Worm (Caenorhabditis elegans) whole organism, young adult: ENCODE measurements around the gene F10G7.10.
A peak's percentile ranks its signal among the peaks of the same experiment; 100 is the strongest.

Experiments used
- B0336.3 ChIP-seq: fragments of 200-800 bp; sonication (Bioruptor generic); IDR thresholded peaks from 2 replicates; pipeline ENCODE4 v1.3.6; 2022; ENCODE audit warnings: missing genetic modification characterization, missing compliant biosample characterization
- D2030.7 ChIP-seq: fragments of 200-800 bp; sonication (Bioruptor generic); IDR thresholded peaks from 2 replicates; pipeline ENCODE4 v1.3.6; 2022; ENCODE audit warnings: missing genetic modification reagents, missing genetic modification characterization, missing compliant biosample characterization
- F33H1.4 ChIP-seq: fragments of 200-800 bp; sonication (Bioruptor generic); IDR thresholded peaks from 2 replicates; pipeline ENCODE4 v1.3.6; 2022; ENCODE audit warnings: missing genetic modification reagents, missing genetic modification characterization, missing compliant biosample characterization
- F52B5.7 ChIP-seq: sonication (generic microtip); optimal IDR thresholded peaks from 2 replicates; lab custom pipeline; 2016; ENCODE audit warnings: mild to moderate bottlenecking, missing genetic modification characterization, missing compliant biosample characterization
- F55B11.4 ChIP-seq: sonication (generic microtip); optimal IDR thresholded peaks from 2 replicates; lab custom pipeline; 2016; ENCODE audit warnings: missing compliant biosample characterization, missing genetic modification characterization, borderline replicate concordance; ENCODE audit not compliant: insufficient read depth
- F57C9.4 ChIP-seq: sonication (generic microtip); optimal IDR thresholded peaks from 2 replicates; lab custom pipeline; 2017; ENCODE audit warnings: mild to moderate bottlenecking, missing genetic modification characterization, missing compliant biosample characterization
- K11D2.4 ChIP-seq: fragments of 200-800 bp; sonication (Bioruptor generic); IDR thresholded peaks from 2 replicates; pipeline ENCODE4 v1.3.6; 2022; ENCODE audit warnings: missing genetic modification reagents, missing genetic modification characterization, missing compliant biosample characterization
- Y67H2A.10 ChIP-seq: fragments of 200-800 bp; sonication (Bioruptor generic); conservative IDR thresholded peaks from 2 replicates; pipeline ENCODE4 v1.3.6; 2022; ENCODE audit warnings: missing genetic modification reagents, missing genetic modification characterization, missing compliant biosample characterization
- Y79H2A.3 ChIP-seq: fragments of 200-800 bp; sonication (Bioruptor generic); conservative IDR thresholded peaks from 2 replicates; pipeline ENCODE4 v1.3.6; 2022; ENCODE audit warnings: missing genetic modification reagents, missing genetic modification characterization, missing compliant biosample characterization
- akir-1 ChIP-seq: fragments of 200-800 bp; sonication (Bioruptor generic); optimal IDR thresholded peaks from 2 replicates; lab custom pipeline; 2018; ENCODE audit warnings: mild to moderate bottlenecking, missing genetic modification characterization, moderate library complexity, missing compliant biosample characterization
- atf-7 ChIP-seq: sonication (generic microtip); optimal IDR thresholded peaks from 2 replicates; lab custom pipeline; 2017; ENCODE audit warnings: mild to moderate bottlenecking, missing genetic modification characterization, missing compliant biosample characterization
- attf-3 ChIP-seq: fragments of 200-800 bp; sonication (Bioruptor generic); conservative IDR thresholded peaks from 2 replicates; pipeline ENCODE4 v1.3.6; 2022; ENCODE audit warnings: missing genetic modification reagents, missing genetic modification characterization, missing compliant biosample characterization
- attf-5 ChIP-seq: fragments of 200-800 bp; sonication (Bioruptor generic); optimal IDR thresholded peaks from 2 replicates; lab custom pipeline; 2018; ENCODE audit warnings: mild to moderate bottlenecking, missing genetic modification characterization, missing compliant biosample characterization
- bed-1 ChIP-seq: fragments of 200-800 bp; sonication (Bioruptor generic); IDR thresholded peaks from 2 replicates; pipeline ENCODE4 v1.3.6; 2022; ENCODE audit warnings: missing genetic modification reagents, missing genetic modification characterization, missing compliant biosample characterization
- ceh-58 ChIP-seq: fragments of 200-800 bp; sonication (Bioruptor generic); IDR thresholded peaks from 2 replicates; pipeline ENCODE4 v1.3.6; 2022; ENCODE audit warnings: missing genetic modification characterization, missing compliant biosample characterization
- ceh-79 ChIP-seq: sonication (generic microtip); optimal IDR thresholded peaks from 2 replicates; lab custom pipeline; 2017; ENCODE audit warnings: mild to moderate bottlenecking, missing genetic modification characterization, missing compliant biosample characterization
- ceh-91 ChIP-seq: fragments of 200-800 bp; sonication (Bioruptor generic); IDR thresholded peaks from 2 replicates; pipeline ENCODE4 v1.3.6; 2022; ENCODE audit warnings: missing genetic modification reagents, missing genetic modification characterization, missing compliant biosample characterization
- die-1 ChIP-seq: sonication (generic microtip); optimal IDR thresholded peaks from 2 replicates; lab custom pipeline; 2016; ENCODE audit warnings: missing genotype, mild to moderate bottlenecking, missing genetic modification characterization, missing compliant biosample characterization
- dpl-1 ChIP-seq: fragments of 150-350 bp; optimal IDR thresholded peaks from 2 replicates; lab custom pipeline; 2014; ENCODE audit warnings: missing biosample characterization, missing genetic modification reagents, missing genetic modification characterization
- efl-1 ChIP-seq: fragments of 150-350 bp; optimal IDR thresholded peaks from 2 replicates; lab custom pipeline; 2014; ENCODE audit warnings: missing biosample characterization, missing genetic modification reagents, missing genetic modification characterization
- egl-44 ChIP-seq: fragments of 200-800 bp; sonication (Bioruptor generic); IDR thresholded peaks from 2 replicates; pipeline ENCODE4 v1.3.6; 2022; ENCODE audit warnings: missing genetic modification reagents, missing genetic modification characterization, missing compliant biosample characterization
- ekl-4 ChIP-seq: fragments of 200-800 bp; sonication (Bioruptor generic); IDR thresholded peaks from 2 replicates; pipeline ENCODE4 v1.3.6; 2022; ENCODE audit warnings: missing genetic modification reagents, missing genetic modification characterization, missing compliant biosample characterization
- him-1 ChIP-seq: sonication (generic microtip); optimal IDR thresholded peaks from 2 replicates; lab custom pipeline; 2016; ENCODE audit warnings: missing genotype, missing genetic modification reagents, missing genetic modification characterization, missing compliant biosample characterization
- hlh-26 ChIP-seq: fragments of 200-800 bp; sonication (Bioruptor generic); conservative IDR thresholded peaks from 2 replicates; pipeline ENCODE4 v1.3.6; 2022; ENCODE audit warnings: missing genetic modification reagents, missing genetic modification characterization, missing compliant biosample characterization
- hmg-1.2 ChIP-seq: fragments of 200-800 bp; sonication (Bioruptor generic); IDR thresholded peaks from 2 replicates; pipeline ENCODE4 v1.3.6; 2022; ENCODE audit warnings: missing genetic modification reagents, missing genetic modification characterization, missing compliant biosample characterization
- hrde-1 ChIP-seq: sonication (generic microtip); optimal IDR thresholded peaks from 2 replicates; lab custom pipeline; 2016; ENCODE audit warnings: missing genetic modification characterization, mild to moderate bottlenecking, missing compliant biosample characterization, moderate library complexity, missing genotype, missing genetic modification reagents, borderline replicate concordance
- hsf-1 ChIP-seq: fragments of 200-800 bp; sonication (Bioruptor generic); IDR thresholded peaks from 2 replicates; pipeline ENCODE4 v1.3.6; 2022; ENCODE audit warnings: missing genetic modification reagents, missing genetic modification characterization, missing compliant biosample characterization
- lin-35 ChIP-seq, 3 experiments: fragments of 150-350 bp in 2 of 3; sonication (generic microtip) in 1 of 3; optimal IDR thresholded peaks; 2 replicates each; lab custom pipeline; 2014 to 2018; ENCODE audit warnings: missing biosample characterization in 3 of 3, missing genetic modification characterization in 3 of 3, missing genetic modification reagents in 3 of 3
- lin-54 ChIP-seq: fragments of 200-800 bp; sonication (Bioruptor generic); optimal IDR thresholded peaks from 2 replicates; lab custom pipeline; 2018; ENCODE audit warnings: mild to moderate bottlenecking, missing genetic modification characterization, missing compliant biosample characterization
- lir-1 ChIP-seq: fragments of 200-800 bp; sonication (Bioruptor generic); conservative IDR thresholded peaks from 2 replicates; pipeline ENCODE4 v1.3.6; 2022; ENCODE audit warnings: missing genetic modification reagents, missing genetic modification characterization, missing compliant biosample characterization
- lsl-1 ChIP-seq: fragments of 200-800 bp; sonication (Bioruptor generic); optimal IDR thresholded peaks from 2 replicates; lab custom pipeline; 2018; ENCODE audit warnings: mild to moderate bottlenecking, missing genetic modification characterization, moderate library complexity, missing compliant biosample characterization
- lsy-27 ChIP-seq: sonication (generic microtip); optimal IDR thresholded peaks from 2 replicates; lab custom pipeline; 2017; ENCODE audit warnings: missing genetic modification characterization, mild to moderate bottlenecking, missing compliant biosample characterization, antibody characterized with exemption, missing genotype, borderline replicate concordance; ENCODE audit not compliant: insufficient read depth
- madf-8 ChIP-seq: fragments of 200-800 bp; sonication (Bioruptor generic); conservative IDR thresholded peaks from 2 replicates; pipeline ENCODE4 v1.3.6; 2022; ENCODE audit warnings: missing genetic modification reagents, missing genetic modification characterization, missing compliant biosample characterization
- mcd-1 ChIP-seq: fragments of 200-800 bp; sonication (Bioruptor generic); IDR thresholded peaks from 2 replicates; pipeline ENCODE4 v1.3.6; 2022; ENCODE audit warnings: missing genetic modification reagents, missing genetic modification characterization, missing compliant biosample characterization
- mel-28 ChIP-seq: sonication (generic microtip); optimal IDR thresholded peaks from 2 replicates; lab custom pipeline; 2016; ENCODE audit warnings: borderline replicate concordance, mild to moderate bottlenecking, missing genetic modification characterization, missing compliant biosample characterization
- mes-4 ChIP-seq: sonication (generic microtip); optimal IDR thresholded peaks from 2 replicates; lab custom pipeline; 2016; ENCODE audit warnings: missing genotype, missing genetic modification characterization, missing compliant biosample characterization
- nhr-120 ChIP-seq: fragments of 200-800 bp; sonication (Bioruptor generic); IDR thresholded peaks from 2 replicates; pipeline ENCODE4 v1.3.6; 2022; ENCODE audit warnings: missing genetic modification characterization, missing compliant biosample characterization
- nhr-27 ChIP-seq: fragments of 200-800 bp; sonication (Bioruptor generic); optimal IDR thresholded peaks from 2 replicates; lab custom pipeline; 2018; ENCODE audit warnings: mild to moderate bottlenecking, missing genetic modification characterization, moderate library complexity, missing compliant biosample characterization
- nhr-80 ChIP-seq: sonication (generic microtip); optimal IDR thresholded peaks from 2 replicates; lab custom pipeline; 2016; ENCODE audit warnings: missing genetic modification characterization, missing compliant biosample characterization
- pbrm-1 ChIP-seq: fragments of 200-800 bp; sonication (Bioruptor generic); IDR thresholded peaks from 2 replicates; pipeline ENCODE4 v1.3.6; 2022; ENCODE audit warnings: missing genetic modification reagents, missing genetic modification characterization, missing compliant biosample characterization
- rec-8 ChIP-seq, 2 experiments: sonication (generic microtip); optimal IDR thresholded peaks; 2 replicates each; lab custom pipeline; 2016; ENCODE audit warnings: mild to moderate bottlenecking in 2 of 2, missing genetic modification characterization in 2 of 2, missing genetic modification reagents in 2 of 2, missing genotype in 2 of 2, missing biosample characterization in 1 of 2, missing compliant biosample characterization in 1 of 2, moderate library complexity in 1 of 2
- repo-1 ChIP-seq: sonication (generic microtip); optimal IDR thresholded peaks from 2 replicates; lab custom pipeline; 2017; ENCODE audit warnings: mild to moderate bottlenecking, missing genetic modification characterization, missing compliant biosample characterization
- sdz-38 ChIP-seq: sonication (generic microtip); optimal IDR thresholded peaks from 2 replicates; lab custom pipeline; 2016; ENCODE audit warnings: missing genotype, missing genetic modification characterization, missing compliant biosample characterization
- sptf-2 ChIP-seq: fragments of 200-800 bp; sonication (Bioruptor generic); optimal IDR thresholded peaks from 2 replicates; lab custom pipeline; 2018; ENCODE audit warnings: mild to moderate bottlenecking, missing genetic modification characterization, missing compliant biosample characterization
- unc-130 ChIP-seq: sonication (generic microtip); optimal IDR thresholded peaks from 2 replicates; lab custom pipeline; 2016; ENCODE audit warnings: missing genetic modification reagents, missing genetic modification characterization, missing compliant biosample characterization
- unc-62 ChIP-seq: fragments of 150-350 bp; optimal IDR thresholded peaks from 2 replicates; lab custom pipeline; 2014; ENCODE audit warnings: missing biosample characterization, missing genetic modification reagents, missing genetic modification characterization
- ztf-26 ChIP-seq: sonication (generic microtip); optimal IDR thresholded peaks from 2 replicates; lab custom pipeline; 2017; ENCODE audit warnings: missing genetic modification characterization, missing compliant biosample characterization
- ztf-28 ChIP-seq: fragments of 200-800 bp; sonication (Bioruptor generic); IDR thresholded peaks from 2 replicates; pipeline ENCODE4 v1.3.6; 2022; ENCODE audit warnings: missing genetic modification reagents, missing genetic modification characterization, missing compliant biosample characterization
- ztf-3 ChIP-seq: fragments of 200-800 bp; sonication (Bioruptor generic); optimal IDR thresholded peaks from 2 replicates; lab custom pipeline; 2018; ENCODE audit warnings: mild to moderate bottlenecking, missing genetic modification characterization, missing compliant biosample characterization

Gene F10G7.10

DNA sequence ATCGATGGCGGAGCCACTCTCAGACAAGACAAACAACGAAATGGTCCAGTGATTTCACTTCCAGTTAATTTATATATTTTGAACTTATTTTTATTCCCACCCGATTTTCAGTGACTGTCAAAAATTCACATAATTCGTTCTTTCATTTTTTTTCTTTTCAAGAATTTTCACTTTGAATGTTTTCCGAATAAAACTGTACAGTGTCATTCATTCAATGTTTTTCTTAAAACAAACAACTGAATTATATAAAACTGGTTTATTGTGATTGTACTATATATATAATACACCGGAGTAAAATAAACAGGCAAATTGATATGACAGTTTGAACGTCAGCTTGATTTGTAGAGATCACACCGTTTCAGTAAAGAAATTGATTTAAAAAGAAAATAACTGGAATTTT, 23.1 kb downstream of the F10G7.10 start (continued):
- TF ChIP-seq lir-1 (GFP tag; lab: Robert Waterston, UW) (no peak), Y67H2A.10 (GFP tag; lab: Robert Waterston, UW) (no peak), lin-54 (GFP tag; lab: Kevin White, UChicago) (peak; percentile 58), ztf-28 (no peak), pbrm-1 (no peak), ztf-26 (no peak), atf-7 (tag; lab: Kevin White, UChicago) (peak; percentile 11), attf-5 (GFP tag; lab: Kevin White, UChicago) (no peak), D2030.7 (GFP tag; lab: Robert Waterston, UW) (peak; percentile 57), ceh-58 (GFP tag; lab: Robert Waterston, UW) (no peak), efl-1 (GFP tag; lab: Kevin White, UChicago) (peak; percentile 39), lsy-27 (tag; lab: Kevin White, UChicago) (no peak), unc-130 (peak; percentile 66), attf-3 (no peak), ekl-4 (GFP tag; lab: Robert Waterston, UW) (peak; percentile 74), nhr-27 (tag; lab: Kevin White, UChicago) (no peak), bed-1 (GFP tag; lab: Robert Waterston, UW) (no peak), ceh-91 (GFP tag; lab: Robert Waterston, UW) (no peak), lsl-1 (GFP tag; lab: Kevin White, UChicago) (peak; percentile 55), rec-8 (tag; optimal IDR thresholded peaks at IDR 0.05; lab: Kevin White, UChicago) (no peak), hlh-26 (GFP tag; lab: Robert Waterston, UW) (no peak), F57C9.4 (tag; lab: Kevin White, UChicago) (no peak), mel-28 (no peak), B0336.3 (peak; percentile 70; the same call in 1 of the 2 replicates), nhr-120 (GFP tag; lab: Robert Waterston, UW) (no peak), hrde-1 (peak; percentile 92), nhr-80 (tag; lab: Kevin White, UChicago) (no peak), madf-8 (GFP tag; lab: Robert Waterston, UW) (peak; percentile 66), egl-44 (GFP tag; lab: Robert Waterston, UW) (no peak), F52B5.7 (tag; lab: Kevin White, UChicago) (no peak), Y79H2A.3 (GFP tag; lab: Robert Waterston, UW) (peak; percentile 96), ceh-79 (tag; lab: Kevin White, UChicago) (no peak), sptf-2 (GFP tag; lab: Kevin White, UChicago) (no peak), F55B11.4 (tag; lab: Kevin White, UChicago) (no peak), ztf-3 (GFP tag; lab: Kevin White, UChicago) (no peak), him-1 (tag; lab: Kevin White, UChicago) (peak; percentile 16), akir-1 (GFP tag; lab: Kevin White, UChicago) (no peak), F33H1.4 (peak; percentile 36; the same call in 1 of the 2 replicates), unc-62 (GFP tag; lab: Kevin White, UChicago) (no peak), hsf-1 (peak; percentile 80), mcd-1 (no peak), K11D2.4 (GFP tag; lab: Robert Waterston, UW) (no peak), repo-1 (peak; percentile 53), lin-35 (GFP tag; optimal IDR thresholded peaks at IDR 0.05; lab: Kevin White, UChicago) (peak in 1 of 3 experiments; percentile 36), sdz-38 (tag; lab: Kevin White, UChicago) (no peak), hmg-1.2 (GFP tag; lab: Robert Waterston, UW) (peak; percentile 45), mes-4 (tag; lab: Kevin White, UChicago) (peak; percentile 28), dpl-1 (GFP tag; lab: Kevin White, UChicago) (no peak), die-1 (tag; lab: Kevin White, UChicago) (peak; percentile 10)
